Fruit fly (Drosophila melanogaster): Measurements from ENCODE around the gene CG1492.

CG1492 gene

dm6 chrX:12014800-12015389, 2.9 kb upstream of the CG1492 start (continued):
- TF ChIP-seq CkIIα-i1 (GFP tag; IDR thresholded peaks at IDR 0.05) (no peak), CG14050 (GFP tag; IDR thresholded peaks at IDR 0.05) (0 out of 3 replicates have a peak, but pooled peaks have one; percentile 9), mam (GFP tag; optimal IDR thresholded peaks at IDR 0.05) (no peak), Asciz (GFP tag; optimal IDR thresholded peaks at IDR 0.05) (no peak), chm (GFP tag; IDR thresholded peaks at IDR 0.05) (no peak), E2f2 (GFP tag; IDR thresholded peaks at IDR 0.05) (peak; percentile 34; the same call in 1 of the 2 replicates), corto (GFP tag; optimal IDR thresholded peaks at IDR 0.05) (no peak), grau (tag; optimal IDR thresholded peaks at IDR 0.05) (peak; percentile 38), CG5245 (GFP tag; optimal IDR thresholded peaks at IDR 0.05) (peak; percentile 25), CG10274 (GFP tag; optimal IDR thresholded peaks at IDR 0.05) (no peak), ap (GFP tag; IDR thresholded peaks at IDR 0.05) (peak; percentile 29; the same call in 1 of the 2 replicates), sug (tag; optimal IDR thresholded peaks at IDR 0.05) (peak; percentile 18), CG15601 (tag; optimal IDR thresholded peaks at IDR 0.05) (no peak), ci (GFP tag; IDR thresholded peaks at IDR 0.05) (peak; percentile 46; the same call in 1 of the 3 replicates), CG14860 (GFP tag; IDR thresholded peaks at IDR 0.05; ENCODE audit: partially characterized antibody) (no peak), Fer2 (tag; optimal IDR thresholded peaks at IDR 0.05) (no peak), CG9437 (GFP tag; optimal IDR thresholded peaks at IDR 0.05) (peak; percentile 4), HLHmδ (GFP tag; optimal IDR thresholded peaks at IDR 0.05) (no peak), CG1024 (GFP tag; IDR thresholded peaks at IDR 0.05) (0 out of 2 replicates have a peak, but pooled peaks have one; percentile 3), salm (tag; optimal IDR thresholded peaks at IDR 0.05) (no peak), pan (optimal IDR thresholded peaks at IDR 0.05) (no peak), pan (GFP tag; optimal IDR thresholded peaks at IDR 0.05 in 1 of 2, IDR thresholded peaks at IDR 0.05 in 1 of 2) (peak in 1 of 2 experiments; percentile 68), phol (tag; optimal IDR thresholded peaks at IDR 0.05) (peak; percentile 32), gem (tag; optimal IDR thresholded peaks at IDR 0.05) (peak; percentile 56), ac (GFP tag; optimal IDR thresholded peaks at IDR 0.05) (no peak), HHEX (GFP tag; optimal IDR thresholded peaks at IDR 0.05) (peak; percentile 14), Dek (tag; optimal IDR thresholded peaks at IDR 0.05) (no peak), crc (GFP tag; optimal IDR thresholded peaks at IDR 0.05) (peak; percentile 23), CG6854 (GFP tag; optimal IDR thresholded peaks at IDR 0.05) (no peak), disco-r (GFP tag; optimal IDR thresholded peaks at IDR 0.05) (no peak), CG14710 (tag; optimal IDR thresholded peaks at IDR 0.05) (peak; percentile 15), prd (optimal IDR thresholded peaks at IDR 0.05) (no peak), prd (GFP tag; IDR thresholded peaks at IDR 0.05) (peak; percentile 27), CG17361 (GFP tag; IDR thresholded peaks at IDR 0.05) (peak; percentile 59; the same call in 2 of the 3 replicates), CG12299 (tag; optimal IDR thresholded peaks at IDR 0.05) (no peak), CG2202 (tag; optimal IDR thresholded peaks at IDR 0.05) (no peak), CG15696 (tag; optimal IDR thresholded peaks at IDR 0.05) (no peak), Ada2b (GFP tag; IDR thresholded peaks at IDR 0.05) (peak; percentile 65), Aef1 (GFP tag; IDR thresholded peaks at IDR 0.05) (peak; percentile 19; the same call in 2 of the 3 replicates), mld (GFP tag; IDR thresholded peaks at IDR 0.05; ENCODE audit: partially characterized antibody) (no peak), dan (GFP tag; IDR thresholded peaks at IDR 0.05) (no peak), zfh2 (GFP tag; optimal IDR thresholded peaks at IDR 0.05) (peak; percentile 7), CG11085 (GFP tag; IDR thresholded peaks at IDR 0.05) (no peak), kay (GFP tag; optimal IDR thresholded peaks at IDR 0.05) (no peak), Mrtf (GFP tag; IDR thresholded peaks at IDR 0.05) (no peak), CG7839 (tag; optimal IDR thresholded peaks at IDR 0.05) (peak; percentile 44), Tbp (GFP tag; optimal IDR thresholded peaks at IDR 0.05) (no peak), toy (GFP tag; IDR thresholded peaks at IDR 0.05) (no peak), lola (GFP tag; optimal IDR thresholded peaks at IDR 0.05) (no peak), CG8944 (GFP tag; optimal IDR thresholded peaks at IDR 0.05) (no peak)

All from whole organism, embryonic.